Worm (Caenorhabditis elegans): ENCODE data around the gene tbx-36.

The tbx-36 gene

DNA sequence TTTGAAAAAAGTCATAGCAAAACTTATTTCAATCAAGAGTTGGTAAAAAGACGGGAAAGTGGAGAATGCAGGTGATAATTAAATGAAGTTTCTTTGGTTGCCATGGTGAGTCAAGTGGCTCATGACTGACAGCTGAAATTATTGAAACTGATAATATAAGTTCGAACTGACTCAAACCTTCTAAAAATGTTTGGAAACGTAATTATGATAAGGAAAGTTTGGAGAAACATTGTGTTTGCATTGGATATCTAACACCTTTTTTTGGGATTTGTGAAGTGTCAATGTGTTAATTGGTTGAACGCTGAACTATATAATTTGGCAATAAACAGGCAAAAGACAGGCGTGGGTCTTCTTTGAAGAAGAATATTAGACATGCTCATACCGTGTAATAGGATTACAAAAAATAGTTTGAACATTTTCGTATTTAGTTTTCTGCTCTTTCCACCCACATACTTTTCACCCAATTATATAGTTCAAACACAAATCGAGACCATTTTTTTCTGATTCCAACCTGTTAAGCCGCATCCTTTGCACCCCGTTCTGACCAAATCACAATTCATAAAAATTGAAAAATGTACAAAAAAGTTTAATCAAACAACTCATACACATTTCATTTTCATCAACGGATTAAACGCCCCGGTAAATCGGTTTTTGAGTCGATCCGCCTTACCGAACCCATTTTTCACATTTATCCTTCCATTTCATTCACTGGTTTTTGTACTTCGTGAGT, 24.9 kb upstream of the tbx-36 start, which contains the start of the genes srlf-33 and srlf-32:
Gene srlf-33 (minus strand): TSS at position 101 of the 730 bp plus-strand sequence.
Gene srlf-32 (plus strand): TSS at position 680 of the 730 bp plus-strand sequence.
- no peak for TF ChIP-seq unc-62 (GFP tag; optimal IDR thresholded peaks at IDR 0.05)

DNA sequence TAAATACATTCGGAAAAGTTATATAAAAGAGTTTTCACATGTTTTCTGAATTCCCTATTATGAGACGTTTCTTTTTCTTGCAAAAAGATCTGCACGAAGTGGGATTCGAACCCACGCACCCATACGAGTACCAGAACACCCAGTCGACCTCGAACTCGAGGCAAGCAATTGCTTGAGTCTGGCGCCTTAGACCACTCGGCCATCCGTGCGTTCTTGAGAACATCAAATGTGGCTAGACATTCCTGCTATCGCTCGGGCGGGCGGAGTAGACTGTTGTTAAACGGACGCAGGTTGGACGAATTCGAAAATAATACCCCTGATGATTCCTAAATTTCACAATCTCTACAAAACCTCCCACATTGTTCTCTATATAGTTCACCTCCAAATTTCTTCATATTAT, 22.0 kb upstream of the tbx-36 start:
- TF ChIP-seq unc-62 (GFP tag; optimal IDR thresholded peaks at IDR 0.05) = no peak

DNA sequence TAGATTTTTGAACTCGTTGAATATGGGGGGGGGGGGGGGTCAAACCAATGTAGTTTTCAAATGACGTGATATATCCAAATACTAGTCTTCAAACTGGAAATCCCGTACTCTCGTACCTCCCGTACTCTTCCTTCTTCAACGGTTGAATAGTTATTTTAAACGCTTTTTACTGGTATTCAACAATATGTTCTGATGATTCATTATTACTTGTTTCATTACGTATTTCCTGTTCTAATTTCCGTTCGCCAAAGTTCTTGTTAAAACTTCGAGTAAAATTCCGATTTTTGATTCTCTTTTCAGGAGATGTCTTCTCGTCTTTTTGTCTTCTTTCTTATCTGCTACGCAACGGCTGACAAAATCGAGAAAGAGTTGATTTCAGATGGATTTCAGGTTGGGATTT, 19.8 kb upstream of the tbx-36 start, which contains the start of gene nhx-9:
Gene nhx-9 (plus strand): TSS at position 301 of the 400 bp plus-strand sequence.
- TF ChIP-seq unc-62 (GFP tag; optimal IDR thresholded peaks at IDR 0.05) = no peak

ce11 chrIV:11937087-11937486, 13.3 kb upstream of the tbx-36 start, which contains the start of gene slc-5A12:
slc-5A12 (plus strand) TSS chrIV:11937419.
- TF ChIP-seq unc-62 (GFP tag; optimal IDR thresholded peaks at IDR 0.05) = no peak

ce11 chrIV:11938554-11938953, 11.8 kb upstream of the tbx-36 start:
- TF ChIP-seq unc-62 (GFP tag; optimal IDR thresholded peaks at IDR 0.05) = no peak

ce11 chrIV:11942313-11942712, 8.1 kb upstream of the tbx-36 start, which contains the start of gene ZK829.1:
ZK829.1 (minus strand) TSS chrIV:11942413.
- TF ChIP-seq unc-62 (GFP tag; optimal IDR thresholded peaks at IDR 0.05) = no peak

DNA sequence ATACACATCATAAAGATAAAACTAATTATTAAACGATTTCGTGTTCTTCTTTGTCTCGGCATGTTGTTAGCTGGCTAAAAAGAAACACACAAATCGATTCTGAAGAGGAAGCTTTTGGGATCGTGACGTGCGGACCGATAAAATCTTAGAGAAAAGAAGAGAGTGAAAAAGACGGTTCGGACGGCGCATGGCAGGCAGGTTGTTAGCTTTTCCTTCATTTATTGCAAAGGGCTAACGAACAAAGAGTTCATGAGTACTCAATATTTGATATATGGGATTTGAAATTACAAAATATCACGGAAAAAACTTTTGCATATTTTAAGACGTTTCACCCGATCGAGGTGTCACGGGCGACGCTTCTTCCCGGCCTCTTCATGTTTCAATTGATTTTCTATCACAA, 4.7 kb upstream of the tbx-36 start, which contains the start of gene ZK829.3:
Gene ZK829.3 (minus strand): TSS at position 101 of the 400 bp plus-strand sequence.
- TF ChIP-seq unc-62 (GFP tag; optimal IDR thresholded peaks at IDR 0.05) = no peak

DNA sequence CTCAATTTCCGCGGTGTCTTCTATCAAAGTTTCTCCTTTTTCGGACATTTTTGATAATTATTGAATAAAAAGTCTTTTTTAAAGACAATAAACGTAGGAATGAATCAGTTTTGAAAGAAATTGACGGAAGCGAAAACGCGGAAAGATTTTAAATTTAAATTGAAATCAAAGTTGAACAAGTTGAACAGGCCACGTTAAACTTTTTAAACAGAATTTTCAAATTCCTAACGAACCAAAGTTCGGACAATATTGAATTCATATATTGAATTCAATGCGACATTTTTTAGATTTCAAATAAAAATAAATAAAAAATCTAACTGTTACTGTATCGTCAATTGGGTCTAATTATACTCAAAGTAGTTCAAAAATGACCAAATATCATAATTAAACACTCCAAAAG, 653 bp upstream of the tbx-36 start, which contains the start of gene hdl-1:
Gene hdl-1 (minus strand): TSS at position 101 of the 400 bp plus-strand sequence.
- no peak for TF ChIP-seq unc-62 (GFP tag; optimal IDR thresholded peaks at IDR 0.05)

- TF ChIP-seq unc-62 (GFP tag; optimal IDR thresholded peaks at IDR 0.05) = no peak
Observed at ce11 chrIV:11952612-11953299, 2.4 kb downstream of the tbx-36 start, which contains the start of gene gdh-1. gdh-1 (plus strand) TSS chrIV:11953249.

DNA sequence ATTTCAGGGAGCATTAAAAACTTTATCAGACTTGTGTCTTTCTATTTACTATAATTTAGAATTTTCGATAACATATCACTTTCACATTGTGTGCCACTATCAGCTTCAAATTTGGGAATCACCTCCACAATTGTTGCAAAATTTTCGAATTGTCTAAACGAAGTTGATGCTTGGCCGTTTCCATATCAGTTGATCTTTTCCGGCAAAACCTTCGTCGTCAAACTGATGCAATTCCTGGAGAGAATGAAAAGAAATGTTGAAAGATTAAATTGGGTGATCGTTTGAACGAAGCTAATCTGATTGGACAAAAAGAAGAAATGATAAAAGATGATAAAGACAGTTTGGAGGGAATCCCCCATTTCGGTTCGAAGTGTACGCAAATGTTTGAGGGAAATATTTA, 5.2 kb downstream of the tbx-36 start:
- TF ChIP-seq unc-62 (GFP tag; optimal IDR thresholded peaks at IDR 0.05) = no peak

DNA sequence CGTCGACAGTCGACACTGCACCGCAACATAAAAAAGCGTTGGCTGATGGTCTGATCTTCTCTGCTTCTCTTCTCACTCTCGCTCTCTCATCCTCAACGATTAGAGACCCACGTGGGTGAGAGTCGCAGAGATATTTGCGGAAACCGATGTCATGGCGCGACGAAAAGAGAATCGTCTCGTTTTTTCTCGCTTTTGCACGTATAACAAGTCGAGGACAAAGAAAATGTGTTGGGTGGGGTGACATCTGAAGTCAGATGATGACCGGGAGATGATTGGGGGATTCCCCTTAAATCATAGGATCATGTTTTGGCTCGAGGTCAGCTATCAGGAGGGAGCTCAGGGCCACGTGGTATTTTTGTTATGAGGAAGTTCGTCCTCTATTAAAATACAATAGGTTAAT, 6.0 kb downstream of the tbx-36 start:
- peak; percentile 29 for TF ChIP-seq unc-62 (GFP tag; optimal IDR thresholded peaks at IDR 0.05)

ce11 chrIV:11957074-11957473, 6.7 kb downstream of the tbx-36 start:
- no peak for TF ChIP-seq unc-62 (GFP tag; optimal IDR thresholded peaks at IDR 0.05)

DNA sequence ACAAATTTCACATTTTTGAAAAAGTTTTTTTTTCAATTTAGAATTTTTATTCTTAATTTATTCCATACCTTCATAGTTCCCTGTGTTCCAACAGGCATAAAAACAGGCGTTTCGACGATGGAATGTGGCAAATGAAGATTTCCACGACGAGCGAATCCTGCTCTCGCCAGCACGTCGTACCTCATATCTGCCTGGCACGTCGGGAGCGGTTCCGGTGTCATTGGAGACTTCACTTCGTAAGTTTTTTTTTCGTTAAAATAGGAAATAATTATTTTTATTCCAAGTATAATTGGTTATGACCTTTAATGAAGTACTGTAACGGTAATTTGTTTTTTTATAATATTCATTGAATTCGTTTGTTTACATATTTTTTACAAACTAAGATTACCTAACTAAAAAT, 9.2 kb downstream of the tbx-36 start, which contains the start of gene tgt-1:
Gene tgt-1 (minus strand): TSS at position 232 of the 400 bp plus-strand sequence.
- TF ChIP-seq unc-62 (GFP tag; optimal IDR thresholded peaks at IDR 0.05) = no peak

DNA sequence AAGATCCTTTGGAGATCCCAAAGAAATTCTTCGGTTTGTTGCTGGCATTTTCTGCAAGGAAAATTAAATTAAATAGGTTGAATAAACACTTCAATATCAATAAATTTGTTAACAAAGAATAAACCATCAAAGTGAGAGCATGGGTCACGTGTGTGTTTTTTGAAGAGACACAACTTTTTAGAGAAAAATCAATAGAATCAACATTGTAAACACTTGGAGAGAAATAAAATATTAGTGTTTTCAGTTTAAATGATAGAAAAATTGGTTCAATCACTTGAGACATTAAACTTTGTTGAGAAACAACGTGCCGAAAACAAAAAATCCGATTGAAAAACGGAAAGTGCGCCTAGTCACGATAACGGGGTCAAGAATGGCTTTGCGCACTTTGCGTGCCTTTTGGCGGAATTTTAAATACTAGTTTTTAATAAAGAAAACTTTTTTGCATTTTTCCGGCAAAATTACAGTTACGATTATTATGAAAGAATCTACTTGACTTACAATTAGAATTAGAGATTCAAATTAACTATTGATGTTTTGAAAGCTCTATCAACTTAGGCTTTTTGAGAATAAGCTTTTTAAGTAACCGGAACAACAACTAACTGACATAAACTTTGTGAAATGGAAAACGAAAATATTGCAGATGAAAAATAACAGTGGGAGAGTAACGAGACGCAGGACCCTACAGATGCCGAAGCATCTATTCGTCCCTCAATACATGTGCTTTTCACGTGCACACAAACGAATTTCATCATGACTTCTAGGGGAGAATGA, 11.3 kb downstream of the tbx-36 start, which contains the start of gene ZK829.7:
Gene ZK829.7 (minus strand): TSS at position 51 of the 771 bp plus-strand sequence.
- no peak for TF ChIP-seq unc-62 (GFP tag; optimal IDR thresholded peaks at IDR 0.05)

ce11 chrIV:11965327-11965726, 15.0 kb downstream of the tbx-36 start, which contains the start of gene srj-1:
srj-1 (minus strand) TSS chrIV:11965427.
- TF ChIP-seq unc-62 (GFP tag; optimal IDR thresholded peaks at IDR 0.05) = no peak

Data from whole organism, dauer.